Fruit fly (Drosophila melanogaster): ENCODE results near the gene Hsp67Bc.

Gene Hsp67Bc

dm6 chr3L:9333745-9334382, 38.4 kb downstream of the Hsp67Bc start, which contains the start of gene PGRP-LA (continued):
- TF ChIP-seq Mes4 (GFP tag; optimal IDR thresholded peaks at IDR 0.05) (no peak), lov (optimal IDR thresholded peaks at IDR 0.05) (no peak), lov (GFP tag; IDR thresholded peaks at IDR 0.05) (no peak), CG17328 (GFP tag; IDR thresholded peaks at IDR 0.05) (no peak; the same call in 1 of the 2 replicates), CG12659 (GFP tag; optimal IDR thresholded peaks at IDR 0.05) (no peak), CG1602 (GFP tag; optimal IDR thresholded peaks at IDR 0.05) (no peak), fd3F (GFP tag; optimal IDR thresholded peaks at IDR 0.05) (peak; percentile 25), unpg (GFP tag; optimal IDR thresholded peaks at IDR 0.05) (peak; percentile 46), CG16815 (GFP tag; optimal IDR thresholded peaks at IDR 0.05) (no peak), CG9437 (GFP tag; optimal IDR thresholded peaks at IDR 0.05) (peak; percentile 30), Dll (GFP tag; IDR thresholded peaks at IDR 0.05; ENCODE audit: partially characterized antibody) (no peak), schlank (tag; optimal IDR thresholded peaks at IDR 0.05) (no peak), Tbp (GFP tag; optimal IDR thresholded peaks at IDR 0.05) (no peak), CG15601 (tag; optimal IDR thresholded peaks at IDR 0.05) (no peak), lbe (GFP tag; optimal IDR thresholded peaks at IDR 0.05) (no peak), jumu (GFP tag; optimal IDR thresholded peaks at IDR 0.05) (no peak), sug (tag; optimal IDR thresholded peaks at IDR 0.05) (no peak), cato (GFP tag; optimal IDR thresholded peaks at IDR 0.05; ENCODE audit: borderline replicate concordance) (no peak), Mrtf (GFP tag; IDR thresholded peaks at IDR 0.05) (no peak), TFAM (GFP tag; optimal IDR thresholded peaks at IDR 0.05) (no peak), usp (GFP tag; optimal IDR thresholded peaks at IDR 0.05) (no peak), CoRest (tag; optimal IDR thresholded peaks at IDR 0.05) (no peak), nom (GFP tag; optimal IDR thresholded peaks at IDR 0.05) (no peak), fru (optimal IDR thresholded peaks at IDR 0.05) (no peak), H15 (GFP tag; IDR thresholded peaks at IDR 0.05) (0 out of 3 replicates have a peak, but pooled peaks have one; percentile 35), bsh (GFP tag; optimal IDR thresholded peaks at IDR 0.05) (no peak), wek (GFP tag; optimal IDR thresholded peaks at IDR 0.05) (no peak), Kr (GFP tag; optimal IDR thresholded peaks at IDR 0.05) (no peak), ap (GFP tag; IDR thresholded peaks at IDR 0.05) (no peak), emc (GFP tag; optimal IDR thresholded peaks at IDR 0.05) (no peak), mirr (GFP tag; optimal IDR thresholded peaks at IDR 0.05) (peak; percentile 11), gfzf (GFP tag; optimal IDR thresholded peaks at IDR 0.05) (no peak), Ets97D (GFP tag; optimal IDR thresholded peaks at IDR 0.05) (no peak), run (tag; optimal IDR thresholded peaks at IDR 0.05) (no peak), ham (GFP tag; IDR thresholded peaks at IDR 0.05) (no peak), E2f2 (GFP tag; IDR thresholded peaks at IDR 0.05) (peak; percentile 54), CG3726 (GFP tag; IDR thresholded peaks at IDR 0.05) (no peak), BEAF-32 (GFP tag; optimal IDR thresholded peaks at IDR 0.05) (no peak), ci (GFP tag; IDR thresholded peaks at IDR 0.05) (peak; percentile 70; the same call in 2 of the 3 replicates), Bteb2 (GFP tag; optimal IDR thresholded peaks at IDR 0.05) (no peak), otp (GFP tag; IDR thresholded peaks at IDR 0.05) (no peak), ro (GFP tag; IDR thresholded peaks at IDR 0.05) (no peak), CG9609 (GFP tag; optimal IDR thresholded peaks at IDR 0.05) (no peak), bigmax (GFP tag; optimal IDR thresholded peaks at IDR 0.05) (no peak), CG14014 (GFP tag; IDR thresholded peaks at IDR 0.05) (no peak), CG10543 (GFP tag; optimal IDR thresholded peaks at IDR 0.05) (peak; percentile 18), CG4360 (GFP tag; IDR thresholded peaks at IDR 0.05) (no peak), CG18764 (GFP tag; optimal IDR thresholded peaks at IDR 0.05) (no peak), dysf (GFP tag; IDR thresholded peaks at IDR 0.05) (peak; percentile 68; the same call in 2 of the 3 replicates), sd (tag; optimal IDR thresholded peaks at IDR 0.05) (no peak), dmrt99B (tag; optimal IDR thresholded peaks at IDR 0.05) (peak; percentile 25)

Measured in whole organism, embryonic.